Worm (Caenorhabditis elegans): ENCODE measurements around the gene art-1.

Gene art-1

ce11 chrII:6968191-6968675 lies 3.8 kb downstream of the art-1 start:
- TF ChIP-seq him-1 (tag; optimal IDR thresholded peaks at IDR 0.05) (no peak), W03F9.2 (tag; optimal IDR thresholded peaks at IDR 0.05) (no peak), dao-5 (tag; optimal IDR thresholded peaks at IDR 0.05) (no peak)

- TF ChIP-seq dao-5 (tag; optimal IDR thresholded peaks at IDR 0.05) (no peak), him-1 (tag; optimal IDR thresholded peaks at IDR 0.05) (no peak), W03F9.2 (tag; optimal IDR thresholded peaks at IDR 0.05) (no peak)
Observed at ce11 chrII:6967618-6968017, 4.4 kb downstream of the art-1 start, which contains the start of gene eif-2Bgamma. Gene eif-2Bgamma (minus strand): TSS chrII:6967648.

ce11 chrII:6965573-6965972 lies 6.5 kb downstream of the art-1 start, which contains the start of gene tra-2:
Gene tra-2 (minus strand): TSS chrII:6965673.
- no peak for TF ChIP-seq him-1 (tag; optimal IDR thresholded peaks at IDR 0.05)
- TF ChIP-seq dao-5 (tag; optimal IDR thresholded peaks at IDR 0.05) = no peak
- TF ChIP-seq W03F9.2 (tag; optimal IDR thresholded peaks at IDR 0.05) = no peak

DNA sequence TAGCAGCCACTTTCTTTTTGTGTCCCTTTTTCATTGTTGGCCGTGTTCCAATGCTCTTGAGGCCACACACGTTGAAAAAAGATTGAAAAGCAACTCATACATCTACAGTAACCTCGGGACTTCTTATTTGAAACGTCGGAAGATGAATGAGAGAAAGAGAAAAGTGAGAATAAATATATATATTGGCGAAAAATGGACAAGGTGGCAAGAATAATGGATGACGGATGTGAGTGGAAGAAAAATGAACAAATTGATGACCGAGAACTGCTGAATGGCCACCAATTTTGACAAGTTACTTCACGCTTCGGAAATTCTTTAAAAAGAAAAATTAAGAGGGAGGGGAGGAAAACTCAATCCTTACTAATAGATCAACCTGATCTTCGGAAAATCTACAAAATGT lies 13.9 kb downstream of the art-1 start:
- no peak for TF ChIP-seq him-1 (tag; optimal IDR thresholded peaks at IDR 0.05)
- TF ChIP-seq W03F9.2 (tag; optimal IDR thresholded peaks at IDR 0.05) = no peak
- TF ChIP-seq dao-5 (tag; optimal IDR thresholded peaks at IDR 0.05) = no peak

- no peak for TF ChIP-seq W03F9.2 (tag; optimal IDR thresholded peaks at IDR 0.05)
- TF ChIP-seq him-1 (tag; optimal IDR thresholded peaks at IDR 0.05) = no peak
- no peak for TF ChIP-seq dao-5 (tag; optimal IDR thresholded peaks at IDR 0.05)
Observed at ce11 chrII:6955084-6955697, 16.8 kb downstream of the art-1 start.

- TF ChIP-seq dao-5 (tag; optimal IDR thresholded peaks at IDR 0.05) (peak; percentile 10), W03F9.2 (tag; optimal IDR thresholded peaks at IDR 0.05) (peak; percentile 89), him-1 (tag; optimal IDR thresholded peaks at IDR 0.05) (peak; percentile 95)
Observed at ce11 chrII:6951250-6951806, 20.7 kb downstream of the art-1 start, which contains the start of the genes malt-1 and ceh-38. Gene malt-1 (minus strand): TSS chrII:6951300. Gene ceh-38 (plus strand): TSS chrII:6951526.

DNA sequence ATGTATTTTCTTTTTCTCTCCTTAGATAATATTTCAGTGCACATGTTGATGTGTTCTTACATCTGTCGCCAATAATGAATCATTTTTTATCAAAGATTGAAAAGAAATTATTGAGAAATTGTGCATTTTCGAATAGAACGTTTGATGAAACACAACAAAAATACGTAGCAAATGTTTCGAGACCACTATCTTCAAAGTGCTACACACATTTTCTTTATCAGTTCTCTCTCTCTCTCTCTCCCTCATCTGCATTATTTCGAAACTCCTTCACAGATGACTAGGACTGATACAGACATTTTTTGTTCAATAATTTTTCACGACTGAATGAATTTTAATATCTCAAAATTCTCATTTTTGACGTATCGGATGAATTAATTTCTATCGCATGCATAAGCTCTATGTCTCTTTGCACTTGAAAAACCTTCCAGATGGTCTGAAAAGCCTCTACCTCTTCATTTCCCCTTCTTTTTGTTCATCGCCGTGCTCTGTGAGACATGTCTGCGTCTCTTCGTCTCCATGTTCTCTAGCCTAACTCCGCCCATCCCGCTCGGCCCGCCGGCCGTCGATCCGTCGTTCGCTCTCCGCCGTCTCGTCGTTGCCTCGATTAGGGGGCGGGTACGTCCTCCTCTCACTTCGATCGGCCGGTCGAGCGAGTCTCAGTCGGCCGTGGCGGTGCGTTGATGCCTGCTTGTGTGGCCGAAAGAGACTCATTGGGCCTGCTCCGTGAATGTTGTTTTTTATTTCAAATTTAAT lies 28.6 kb downstream of the art-1 start:
- TF ChIP-seq W03F9.2 (tag; optimal IDR thresholded peaks at IDR 0.05) (no peak), him-1 (tag; optimal IDR thresholded peaks at IDR 0.05) (peak; percentile 33), dao-5 (tag; optimal IDR thresholded peaks at IDR 0.05) (no peak)

DNA sequence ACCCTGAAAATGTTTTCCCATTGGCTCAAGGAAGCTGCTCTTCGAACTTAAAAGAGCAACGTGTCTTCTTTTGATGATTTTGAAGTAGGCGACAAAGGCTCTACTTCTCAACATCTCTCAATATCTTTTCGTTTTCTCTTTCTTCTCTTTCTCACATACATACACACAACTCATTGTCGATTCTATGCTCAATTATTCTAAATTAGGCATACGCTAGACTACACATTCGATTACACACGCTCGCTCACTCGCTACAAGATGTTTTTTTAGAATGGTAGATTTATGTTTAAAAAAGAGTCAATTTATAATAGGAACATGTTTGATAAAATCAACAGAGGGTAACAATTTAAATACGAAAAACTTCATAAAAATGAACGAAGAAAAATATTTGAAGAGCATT lies 30.5 kb downstream of the art-1 start:
- TF ChIP-seq W03F9.2 (tag; optimal IDR thresholded peaks at IDR 0.05) (no peak), dao-5 (tag; optimal IDR thresholded peaks at IDR 0.05) (no peak), him-1 (tag; optimal IDR thresholded peaks at IDR 0.05) (no peak)

DNA sequence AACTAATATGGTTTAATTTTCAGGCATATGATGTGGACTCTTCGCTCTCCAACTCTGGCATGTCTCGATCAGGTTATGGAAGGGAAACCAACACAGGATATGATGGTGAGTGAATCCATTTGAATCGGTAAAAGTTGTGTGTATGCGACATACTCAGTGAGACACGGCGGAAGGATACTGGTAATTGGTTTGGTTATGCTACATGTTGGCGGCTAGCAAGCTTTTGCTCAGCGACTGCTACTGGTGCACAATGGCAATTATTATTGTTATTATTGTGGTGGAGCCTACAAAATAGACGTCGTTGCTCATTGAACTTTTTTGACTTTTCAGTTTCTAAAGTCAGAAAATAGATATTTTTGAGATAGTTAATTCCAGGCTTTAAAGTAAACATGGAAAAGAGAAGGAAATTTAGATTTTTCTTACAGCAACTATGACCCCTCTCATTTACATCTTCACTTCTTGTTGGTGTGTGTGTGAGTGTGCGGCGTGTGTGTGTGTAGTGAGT lies 31.3 kb downstream of the art-1 start:
- no peak for TF ChIP-seq W03F9.2 (tag; optimal IDR thresholded peaks at IDR 0.05)
- TF ChIP-seq dao-5 (tag; optimal IDR thresholded peaks at IDR 0.05) = no peak
- no peak for TF ChIP-seq him-1 (tag; optimal IDR thresholded peaks at IDR 0.05)

- TF ChIP-seq him-1 (tag; optimal IDR thresholded peaks at IDR 0.05) = no peak
- TF ChIP-seq W03F9.2 (tag; optimal IDR thresholded peaks at IDR 0.05) = no peak
- no peak for TF ChIP-seq dao-5 (tag; optimal IDR thresholded peaks at IDR 0.05)
Observed at ce11 chrII:6939873-6940272, 32.2 kb downstream of the art-1 start.

- TF ChIP-seq W03F9.2 (tag; optimal IDR thresholded peaks at IDR 0.05) = no peak
- no peak for TF ChIP-seq him-1 (tag; optimal IDR thresholded peaks at IDR 0.05)
- TF ChIP-seq dao-5 (tag; optimal IDR thresholded peaks at IDR 0.05) = no peak
Observed at ce11 chrII:6937057-6937456, 35.0 kb downstream of the art-1 start.

ce11 chrII:6936528-6936927 lies 35.5 kb downstream of the art-1 start:
- no peak for TF ChIP-seq him-1 (tag; optimal IDR thresholded peaks at IDR 0.05)
- no peak for TF ChIP-seq W03F9.2 (tag; optimal IDR thresholded peaks at IDR 0.05)
- TF ChIP-seq dao-5 (tag; optimal IDR thresholded peaks at IDR 0.05) = no peak

DNA sequence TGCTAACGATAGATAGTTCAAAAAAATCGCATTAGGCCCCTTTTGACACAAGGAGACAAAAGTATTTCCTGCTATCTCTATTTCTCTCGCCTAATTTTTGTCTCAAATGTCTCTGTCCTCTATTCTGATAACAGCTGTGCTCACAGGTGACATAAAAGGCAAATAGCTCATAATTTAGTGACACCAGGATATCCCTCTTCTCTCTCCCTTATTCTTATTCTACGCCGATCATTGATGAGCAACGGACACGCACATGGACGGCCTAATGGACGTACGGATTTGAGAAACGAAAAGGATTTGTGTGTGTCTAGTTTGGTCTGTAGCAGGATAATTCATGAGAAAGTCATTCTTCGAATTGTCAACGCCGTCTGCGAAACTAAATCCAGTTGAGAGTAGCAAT lies 36.1 kb downstream of the art-1 start:
- no peak for TF ChIP-seq him-1 (tag; optimal IDR thresholded peaks at IDR 0.05)
- TF ChIP-seq W03F9.2 (tag; optimal IDR thresholded peaks at IDR 0.05) = no peak
- no peak for TF ChIP-seq dao-5 (tag; optimal IDR thresholded peaks at IDR 0.05)

DNA sequence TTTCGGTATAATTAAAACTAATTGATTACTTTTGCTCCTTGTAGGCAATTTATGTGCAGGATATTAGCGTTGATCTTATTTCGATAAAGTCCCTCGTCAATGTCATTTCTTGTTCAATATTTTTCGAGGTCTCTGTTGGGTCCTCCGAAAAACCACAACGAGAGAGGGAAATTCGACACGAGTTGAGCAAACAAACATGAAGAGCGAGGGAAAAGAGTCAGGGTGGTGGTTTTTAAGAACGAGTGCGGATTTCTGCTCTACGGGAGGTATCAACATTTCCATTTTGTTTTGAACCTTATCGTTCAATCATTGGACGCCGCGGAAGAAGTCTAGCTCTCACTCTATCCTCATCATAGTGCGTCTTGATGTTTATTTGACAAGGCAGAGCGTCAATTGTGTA lies 37.3 kb downstream of the art-1 start:
- no peak for TF ChIP-seq W03F9.2 (tag; optimal IDR thresholded peaks at IDR 0.05)
- TF ChIP-seq him-1 (tag; optimal IDR thresholded peaks at IDR 0.05) = no peak
- TF ChIP-seq dao-5 (tag; optimal IDR thresholded peaks at IDR 0.05) = no peak
